Fruit fly (Drosophila melanogaster) whole organism, pupa: ENCODE data around the gene CG45428.

Source experiments
- CG10348 ChIP-seq: fragments of 200-800 bp; sonication (Bioruptor generic); IDR thresholded peaks from 2 replicates; pipeline ENCODE4 v1.3.6; 2022; ENCODE audit warnings: missing biosample characterization, missing genetic modification characterization
- CG12605 ChIP-seq: fragments of 200-800 bp; sonication (Bioruptor generic); IDR thresholded peaks from 2 replicates; pipeline ENCODE4 v1.3.6; 2022; ENCODE audit warnings: missing biosample characterization, missing genetic modification characterization
- CG13204 ChIP-seq: fragments of 200-800 bp; sonication (Bioruptor generic); optimal IDR thresholded peaks from 2 replicates; lab custom pipeline; 2018; ENCODE audit warnings: missing biosample characterization, mild to moderate bottlenecking, missing genetic modification characterization, moderate library complexity
- CG14655 ChIP-seq: fragments of 200-800 bp; sonication (Bioruptor generic); optimal IDR thresholded peaks from 3 replicates; lab custom pipeline; 2017; ENCODE audit warnings: mild to moderate bottlenecking, missing biosample characterization, missing genetic modification reagents, missing genetic modification characterization
- CG15710 ChIP-seq: fragments of 200-800 bp; sonication (Bioruptor generic); optimal IDR thresholded peaks from 2 replicates; lab custom pipeline; 2018; ENCODE audit warnings: missing biosample characterization, mild to moderate bottlenecking, missing genetic modification characterization, moderate library complexity
- CG17806 ChIP-seq: fragments of 200-800 bp; sonication (Bioruptor generic); optimal IDR thresholded peaks from 2 replicates; lab custom pipeline; 2018; ENCODE audit warnings: missing biosample characterization, mild to moderate bottlenecking, missing genetic modification characterization, moderate library complexity
- CG32121 ChIP-seq: fragments of 200-800 bp; sonication (Bioruptor generic); IDR thresholded peaks from 2 replicates; pipeline ENCODE4 v1.3.6; 2022; ENCODE audit warnings: missing biosample characterization, missing genetic modification characterization
- CG34367 ChIP-seq: fragments of 200-800 bp; sonication (Bioruptor generic); optimal IDR thresholded peaks from 2 replicates; lab custom pipeline; 2018; ENCODE audit warnings: missing biosample characterization, mild to moderate bottlenecking, missing genetic modification characterization
- CG4496 ChIP-seq: fragments of 200-800 bp; sonication (Bioruptor generic); IDR thresholded peaks from 3 replicates; pipeline ENCODE4 v1.3.6; 2022; ENCODE audit warnings: missing biosample characterization, missing genetic modification characterization
- CG8159 ChIP-seq: fragments of 200-800 bp; sonication (Bioruptor generic); optimal IDR thresholded peaks from 3 replicates; lab custom pipeline; 2018; ENCODE audit warnings: missing biosample characterization, mild to moderate bottlenecking, missing genetic modification characterization, moderate library complexity
- CG8301 ChIP-seq: fragments of 200-800 bp; sonication (Bioruptor generic); optimal IDR thresholded peaks from 2 replicates; lab custom pipeline; 2018; ENCODE audit warnings: missing biosample characterization, mild to moderate bottlenecking, missing genetic modification characterization
- CG9948 ChIP-seq: fragments of 200-800 bp; sonication (Bioruptor generic); optimal IDR thresholded peaks from 2 replicates; lab custom pipeline; 2018; ENCODE audit warnings: missing biosample characterization, mild to moderate bottlenecking, missing genetic modification characterization, moderate library complexity
- D1 ChIP-seq: fragments of 200-800 bp; sonication (Bioruptor generic); optimal IDR thresholded peaks from 2 replicates; lab custom pipeline; 2018; ENCODE audit warnings: missing biosample characterization, mild to moderate bottlenecking, missing genetic modification characterization, moderate library complexity
- EcR ChIP-seq: fragments of 200-800 bp; sonication (Bioruptor generic); optimal IDR thresholded peaks from 3 replicates; lab custom pipeline; 2019; ENCODE audit warnings: missing biosample characterization, missing genetic modification characterization, mild to moderate bottlenecking, moderate library complexity, missing genetic modification reagents
- Ets98B ChIP-seq: fragments of 200-800 bp; sonication (Bioruptor generic); IDR thresholded peaks from 2 replicates; pipeline ENCODE4 v1.3.6; 2022; ENCODE audit warnings: missing biosample characterization, missing genetic modification characterization
- Pif1A ChIP-seq: fragments of 200-800 bp; sonication (Bioruptor generic); optimal IDR thresholded peaks from 3 replicates; lab custom pipeline; 2016; ENCODE audit warnings: missing biosample characterization, missing genetic modification characterization
- Pif1B ChIP-seq: fragments of 200-800 bp; sonication (Bioruptor generic); optimal IDR thresholded peaks from 3 replicates; lab custom pipeline; 2016; ENCODE audit warnings: missing biosample characterization, missing genetic modification characterization
- Snoo ChIP-seq: fragments of 200-800 bp; sonication (Bioruptor generic); optimal IDR thresholded peaks from 3 replicates; lab custom pipeline; 2017; ENCODE audit warnings: missing biosample characterization, mild to moderate bottlenecking, missing genetic modification characterization, inconsistent platforms
- fd96Ca ChIP-seq: fragments of 200-800 bp; sonication (Bioruptor generic); IDR thresholded peaks from 3 replicates; pipeline ENCODE4 v1.3.6; 2022; ENCODE audit warnings: missing biosample characterization, missing genetic modification characterization
- gl ChIP-seq: fragments of 200-800 bp; sonication (Bioruptor generic); optimal IDR thresholded peaks from 2 replicates; lab custom pipeline; 2018; ENCODE audit warnings: missing biosample characterization, mild to moderate bottlenecking, missing genetic modification characterization
- rn ChIP-seq: fragments of 200-800 bp; sonication (Bioruptor generic); IDR thresholded peaks from 2 replicates; pipeline ENCODE4 v1.3.6; 2022; ENCODE audit warnings: missing biosample characterization, missing genetic modification characterization

CG45428 gene

dm6 chr3L:22877934-22878333, 41.1 kb upstream of the CG45428 start:
- TF ChIP-seq CG12605 (GFP tag; lab: Robert Waterston, UW) (0 out of 2 replicates have a peak, but pooled peaks have one; percentile 36), D1 (tag; lab: Kevin White, UChicago) (no peak), CG17806 (tag; lab: Kevin White, UChicago) (no peak)

dm6 chr3L:22871845-22872361, 35.0 kb upstream of the CG45428 start, which contains the start of the genes CG11109 and Arf1:
TSS of gene CG11109 (plus strand) at chr3L:22872200.
TSS of gene Arf1 (minus strand) at chr3L:22872231.
- TF ChIP-seq EcR (GFP tag; lab: Kevin White, UChicago), result no peak
- TF ChIP-seq Snoo (tag; lab: Kevin White, UChicago), result no peak
- TF ChIP-seq D1 (tag; lab: Kevin White, UChicago), result no peak
- TF ChIP-seq Pif1B (GFP tag; lab: Kevin White, UChicago), result no peak
- TF ChIP-seq gl (tag; lab: Kevin White, UChicago), result no peak
- no peak for TF ChIP-seq CG12605 (GFP tag; lab: Robert Waterston, UW)
- TF ChIP-seq Ets98B, result no peak
- TF ChIP-seq CG9948 (tag; lab: Kevin White, UChicago), result no peak
- no peak for TF ChIP-seq CG15710 (tag; lab: Kevin White, UChicago)
- TF ChIP-seq Pif1A (GFP tag; lab: Kevin White, UChicago), result no peak
- TF ChIP-seq CG14655 (GFP tag; lab: Kevin White, UChicago), result no peak
- no peak for TF ChIP-seq CG10348

DNA sequence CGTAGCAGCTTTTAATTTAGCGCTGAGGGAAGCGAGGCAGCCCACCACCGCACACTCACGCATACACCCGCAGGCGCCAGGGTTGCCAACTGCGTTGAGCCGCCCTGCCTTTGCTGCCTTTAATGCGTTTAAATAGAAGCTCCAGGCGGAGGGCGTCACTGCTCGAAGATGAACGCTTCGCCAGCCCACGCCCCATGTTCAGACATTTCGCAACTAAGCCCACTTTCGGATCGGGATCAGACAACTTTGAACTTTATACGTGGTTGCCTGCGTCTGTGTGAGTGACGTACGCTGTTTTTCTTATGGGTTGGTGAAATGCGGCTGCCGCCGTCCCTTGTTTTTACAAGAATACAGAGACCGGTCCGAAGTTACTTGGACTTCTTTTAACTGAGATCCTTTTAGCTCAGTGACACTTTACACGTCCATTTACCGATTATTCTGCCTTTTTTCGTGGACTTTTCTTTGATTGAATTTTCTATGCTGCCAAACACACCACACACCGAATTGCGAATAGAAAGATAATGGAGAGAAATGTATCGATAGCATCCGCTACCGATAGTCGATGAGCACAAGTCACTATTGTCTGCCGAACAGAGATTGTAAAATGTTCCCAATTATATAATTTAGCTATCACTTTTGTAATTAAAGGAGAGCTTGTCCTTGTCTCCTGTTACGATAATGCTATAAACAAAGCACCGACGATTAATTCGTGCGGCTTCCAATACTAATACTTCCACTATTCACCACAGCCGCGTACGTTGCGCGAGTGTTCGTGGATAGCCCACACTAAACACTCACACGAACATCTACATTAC, 34.4 kb upstream of the CG45428 start:
- TF ChIP-seq CG15710 (tag; lab: Kevin White, UChicago) (no peak), fd96Ca (GFP tag; lab: Robert Waterston, UW) (peak; percentile 32; the same call in 1 of the 3 replicates), Pif1B (GFP tag; lab: Kevin White, UChicago) (no peak), CG32121 (GFP tag; lab: Robert Waterston, UW) (peak; percentile 53; the same call in 1 of the 2 replicates), EcR (GFP tag; lab: Kevin White, UChicago) (no peak), CG9948 (tag; lab: Kevin White, UChicago) (no peak), rn (GFP tag; lab: Robert Waterston, UW) (no peak), CG34367 (tag; lab: Kevin White, UChicago) (no peak), Snoo (tag; lab: Kevin White, UChicago) (no peak), Ets98B (no peak), CG14655 (GFP tag; lab: Kevin White, UChicago) (no peak), Pif1A (GFP tag; lab: Kevin White, UChicago) (no peak), CG4496 (GFP tag; lab: Robert Waterston, UW) (peak; percentile 37; the same call in 2 of the 3 replicates)

dm6 chr3L:22870378-22870777, 33.5 kb upstream of the CG45428 start:
- TF ChIP-seq CG4496 (GFP tag; lab: Robert Waterston, UW) (no peak), CG17806 (tag; lab: Kevin White, UChicago) (no peak), CG14655 (GFP tag; lab: Kevin White, UChicago) (no peak), Ets98B (no peak), D1 (tag; lab: Kevin White, UChicago) (no peak), CG10348 (no peak), EcR (GFP tag; lab: Kevin White, UChicago) (no peak), CG12605 (GFP tag; lab: Robert Waterston, UW) (no peak), Pif1A (GFP tag; lab: Kevin White, UChicago) (no peak), CG32121 (GFP tag; lab: Robert Waterston, UW) (no peak)
- TF ChIP-seq, all 21 proteins: peak for 0

dm6 chr3L:22868070-22868469, 31.2 kb upstream of the CG45428 start, which contains the start of gene EMC4:
TSS of gene EMC4 (minus strand) at chr3L:22868243.
- TF ChIP-seq CG34367 (tag; lab: Kevin White, UChicago), result no peak
- TF ChIP-seq CG8301 (tag; lab: Kevin White, UChicago), result no peak
- no peak for TF ChIP-seq gl (tag; lab: Kevin White, UChicago)
- TF ChIP-seq CG4496 (GFP tag; lab: Robert Waterston, UW), result 0 out of 3 replicates have a peak, but pooled peaks have one; percentile 43
- peak; percentile 39; the same call in 1 of the 2 replicates for TF ChIP-seq Ets98B
- no peak for TF ChIP-seq CG14655 (GFP tag; lab: Kevin White, UChicago)
- TF ChIP-seq Pif1A (GFP tag; lab: Kevin White, UChicago), result no peak
- peak; percentile 11 for TF ChIP-seq CG15710 (tag; lab: Kevin White, UChicago)
- TF ChIP-seq Snoo (tag; lab: Kevin White, UChicago), result peak; percentile 28
- no peak for TF ChIP-seq EcR (GFP tag; lab: Kevin White, UChicago)

- no peak for TF ChIP-seq D1 (tag; lab: Kevin White, UChicago)
- no peak for TF ChIP-seq CG34367 (tag; lab: Kevin White, UChicago)
- 0 out of 2 replicates have a peak, but pooled peaks have one; percentile 25 for TF ChIP-seq CG12605 (GFP tag; lab: Robert Waterston, UW)
- no peak for TF ChIP-seq CG13204 (GFP tag; lab: Kevin White, UChicago)
- TF ChIP-seq CG4496 (GFP tag; lab: Robert Waterston, UW), result peak; percentile 33; the same call in 2 of the 3 replicates
- TF ChIP-seq fd96Ca (GFP tag; lab: Robert Waterston, UW), result no peak; the same call in 2 of the 3 replicates
- peak; percentile 64 for TF ChIP-seq CG15710 (tag; lab: Kevin White, UChicago)
- TF ChIP-seq CG10348, result no peak
- peak; percentile 71 for TF ChIP-seq Pif1A (GFP tag; lab: Kevin White, UChicago)
- TF ChIP-seq CG32121 (GFP tag; lab: Robert Waterston, UW), result peak; percentile 74
- TF ChIP-seq CG9948 (tag; lab: Kevin White, UChicago), result peak; percentile 54
- TF ChIP-seq rn (GFP tag; lab: Robert Waterston, UW), result no peak
- TF ChIP-seq Pif1B (GFP tag; lab: Kevin White, UChicago), result peak; percentile 84
- TF ChIP-seq gl (tag; lab: Kevin White, UChicago), result no peak
- TF ChIP-seq CG8159 (tag; lab: Kevin White, UChicago), result peak; percentile 65
- peak; percentile 51 for TF ChIP-seq CG17806 (tag; lab: Kevin White, UChicago)
- TF ChIP-seq Snoo (tag; lab: Kevin White, UChicago), result peak; percentile 72
- no peak for TF ChIP-seq EcR (GFP tag; lab: Kevin White, UChicago)
- TF ChIP-seq CG8301 (tag; lab: Kevin White, UChicago), result peak; percentile 63
- no peak for TF ChIP-seq CG14655 (GFP tag; lab: Kevin White, UChicago)
- no peak; the same call in none of the 2 replicates for TF ChIP-seq Ets98B
Observed at dm6 chr3L:22865061-22865418, 28.2 kb upstream of the CG45428 start.
